Fruit fly (Drosophila melanogaster) whole organism, prepupa: ENCODE measurements around the gene SdhBL.

Experiments
- Blimp-1 ChIP-seq: fragments of 200-800 bp; sonication (Bioruptor generic); optimal IDR thresholded peaks from 3 replicates; lab custom pipeline; 2017; ENCODE audit warnings: missing biosample characterization, missing genetic modification characterization, mild to moderate bottlenecking, moderate library complexity, missing genetic modification reagents
- CG10631 ChIP-seq: fragments of 200-800 bp; sonication (Bioruptor generic); optimal IDR thresholded peaks from 2 replicates; lab custom pipeline; 2016; ENCODE audit warnings: missing biosample characterization, missing genetic modification characterization
- CG10669 ChIP-seq: fragments of 200-800 bp; sonication (Bioruptor generic); optimal IDR thresholded peaks from 3 replicates; lab custom pipeline; 2018; ENCODE audit warnings: missing biosample characterization, mild to moderate bottlenecking, missing genetic modification characterization, moderate library complexity
- CG11294 ChIP-seq: fragments of 200-800 bp; sonication (Bioruptor generic); IDR thresholded peaks from 2 replicates; pipeline ENCODE4 v1.3.6; 2022; ENCODE audit warnings: missing biosample characterization, missing genetic modification characterization
- CG11762 ChIP-seq: fragments of 200-800 bp; sonication (Bioruptor generic); optimal IDR thresholded peaks from 3 replicates; lab custom pipeline; 2016; ENCODE audit warnings: missing biosample characterization, missing genetic modification characterization; ENCODE audit not compliant: insufficient read depth
- CG11902 ChIP-seq: fragments of 200-800 bp; sonication (Bioruptor generic); optimal IDR thresholded peaks from 3 replicates; lab custom pipeline; 2016; ENCODE audit warnings: missing biosample characterization, missing genetic modification characterization
- CG16779 ChIP-seq: fragments of 200-800 bp; sonication (Bioruptor generic); optimal IDR thresholded peaks from 3 replicates; lab custom pipeline; 2017; ENCODE audit warnings: missing biosample characterization, mild to moderate bottlenecking, missing genetic modification characterization
- CG3032 ChIP-seq: fragments of 200-800 bp; optimal IDR thresholded peaks from 2 replicates; lab custom pipeline; 2019; ENCODE audit warnings: missing biosample characterization, mild to moderate bottlenecking, missing genetic modification characterization, moderate library complexity
- CG32006 ChIP-seq: fragments of 200-800 bp; sonication (Bioruptor generic); optimal IDR thresholded peaks from 3 replicates; lab custom pipeline; 2017; ENCODE audit warnings: missing biosample characterization, mild to moderate bottlenecking, missing genetic modification characterization
- CG34406 ChIP-seq: fragments of 200-800 bp; sonication (Bioruptor generic); optimal IDR thresholded peaks from 3 replicates; lab custom pipeline; 2016; ENCODE audit warnings: missing biosample characterization, missing genetic modification characterization
- CG3919 ChIP-seq: fragments of 200-800 bp; sonication (Bioruptor generic); optimal IDR thresholded peaks from 3 replicates; lab custom pipeline; 2016; ENCODE audit warnings: missing biosample characterization, missing genetic modification characterization
- CG4318 ChIP-seq: fragments of 200-800 bp; sonication (Bioruptor generic); optimal IDR thresholded peaks from 3 replicates; lab custom pipeline; 2017; ENCODE audit warnings: missing biosample characterization, mild to moderate bottlenecking, missing genetic modification characterization
- CG6163 ChIP-seq: fragments of 200-800 bp; sonication (Bioruptor generic); IDR thresholded peaks from 3 replicates; pipeline ENCODE4 v1.3.6; 2022; ENCODE audit warnings: missing biosample characterization, missing genetic modification characterization
- CG6276 ChIP-seq: fragments of 200-800 bp; sonication (Bioruptor generic); optimal IDR thresholded peaks from 2 replicates; lab custom pipeline; 2017; ENCODE audit warnings: missing biosample characterization, mild to moderate bottlenecking, missing genetic modification characterization
- CG6854 ChIP-seq: fragments of 200-800 bp; sonication (Bioruptor generic); optimal IDR thresholded peaks from 2 replicates; lab custom pipeline; 2017; ENCODE audit warnings: missing biosample characterization, mild to moderate bottlenecking, missing genetic modification characterization
- CG8319 ChIP-seq: fragments of 200-800 bp; sonication (Bioruptor generic); optimal IDR thresholded peaks from 3 replicates; lab custom pipeline; 2016; ENCODE audit warnings: missing biosample characterization, missing genetic modification characterization
- CG8632 ChIP-seq: fragments of 200-800 bp; sonication (Bioruptor generic); optimal IDR thresholded peaks from 3 replicates; lab custom pipeline; 2016; ENCODE audit warnings: missing biosample characterization, missing genetic modification characterization
- CG9139 ChIP-seq: fragments of 200-800 bp; sonication (Bioruptor generic); optimal IDR thresholded peaks from 3 replicates; lab custom pipeline; 2017; ENCODE audit warnings: missing biosample characterization, mild to moderate bottlenecking, missing genetic modification characterization
- Eip75B ChIP-seq: fragments of 200-800 bp; sonication (Bioruptor generic); optimal IDR thresholded peaks from 3 replicates; lab custom pipeline; 2016; ENCODE audit warnings: missing biosample characterization, missing genetic modification characterization
- Ets96B ChIP-seq: fragments of 200-800 bp; optimal IDR thresholded peaks from 2 replicates; lab custom pipeline; 2019; ENCODE audit warnings: missing biosample characterization, mild to moderate bottlenecking, missing genetic modification characterization, moderate library complexity
- Gug ChIP-seq: fragments of 200-800 bp; sonication (Bioruptor generic); IDR thresholded peaks from 2 replicates; pipeline ENCODE4 v1.3.6; 2022; ENCODE audit warnings: missing biosample characterization, missing genetic modification characterization
- Hr39 ChIP-seq: fragments of 200-800 bp; sonication (Bioruptor generic); optimal IDR thresholded peaks from 2 replicates; lab custom pipeline; 2016; ENCODE audit warnings: missing biosample characterization, missing genetic modification characterization
- Hr4 ChIP-seq: fragments of 200-800 bp; sonication (Bioruptor generic); optimal IDR thresholded peaks from 3 replicates; lab custom pipeline; 2016; ENCODE audit warnings: missing biosample characterization, missing genetic modification characterization
- Lpt ChIP-seq: fragments of 200-800 bp; sonication (Bioruptor generic); optimal IDR thresholded peaks from 3 replicates; lab custom pipeline; 2016; ENCODE audit warnings: missing biosample characterization, missing genetic modification characterization
- Met ChIP-seq: fragments of 200-800 bp; sonication (Bioruptor generic); optimal IDR thresholded peaks from 3 replicates; lab custom pipeline; 2016; ENCODE audit warnings: missing biosample characterization, missing genetic modification characterization
- OdsH ChIP-seq: fragments of 200-800 bp; sonication (Bioruptor generic); optimal IDR thresholded peaks from 3 replicates; lab custom pipeline; 2016; ENCODE audit warnings: missing biosample characterization, missing genetic modification characterization
- Smox ChIP-seq: fragments of 200-800 bp; sonication (Bioruptor generic); optimal IDR thresholded peaks from 3 replicates; lab custom pipeline; 2016; ENCODE audit warnings: missing biosample characterization, missing genetic modification characterization
- Sox14 ChIP-seq: fragments of 200-800 bp; sonication (Bioruptor generic); optimal IDR thresholded peaks from 3 replicates; lab custom pipeline; 2016; ENCODE audit warnings: missing biosample characterization, missing genetic modification characterization
- Sox15 ChIP-seq: fragments of 200-800 bp; sonication (Bioruptor generic); optimal IDR thresholded peaks from 3 replicates; lab custom pipeline; 2016; ENCODE audit warnings: missing biosample characterization, missing genetic modification characterization
- achi ChIP-seq: fragments of 200-800 bp; sonication (Bioruptor generic); optimal IDR thresholded peaks from 3 replicates; lab custom pipeline; 2016; ENCODE audit warnings: missing biosample characterization, missing genetic modification characterization
- cyc ChIP-seq: fragments of 200-800 bp; sonication (Bioruptor generic); optimal IDR thresholded peaks from 3 replicates; lab custom pipeline; 2016; ENCODE audit warnings: missing biosample characterization, missing genetic modification characterization
- dac ChIP-seq: fragments of 200-800 bp; sonication (Bioruptor generic); optimal IDR thresholded peaks from 2 replicates; lab custom pipeline; 2017; ENCODE audit warnings: missing biosample characterization, mild to moderate bottlenecking, missing genetic modification characterization
- dsx ChIP-seq: fragments of 200-800 bp; optimal IDR thresholded peaks from 3 replicates; lab custom pipeline; 2019; ENCODE audit warnings: missing biosample characterization, mild to moderate bottlenecking, missing genetic modification characterization, moderate library complexity; ENCODE audit not compliant: poor library complexity, severe bottlenecking
- eg ChIP-seq: fragments of 200-800 bp; sonication (Bioruptor generic); IDR thresholded peaks from 3 replicates; pipeline ENCODE4 v1.3.6; 2022; ENCODE audit warnings: missing biosample characterization, missing genetic modification characterization
- esn ChIP-seq: fragments of 200-800 bp; sonication (Bioruptor generic); optimal IDR thresholded peaks from 2 replicates; lab custom pipeline; 2016; ENCODE audit warnings: missing biosample characterization, mild to moderate bottlenecking, missing genetic modification characterization, moderate library complexity
- fd59A ChIP-seq: fragments of 200-800 bp; sonication (Bioruptor generic); optimal IDR thresholded peaks from 2 replicates; lab custom pipeline; 2017; ENCODE audit warnings: missing biosample characterization, mild to moderate bottlenecking, missing genetic modification characterization, missing genetic modification reagents
- fd85E ChIP-seq: fragments of 200-800 bp; sonication (Bioruptor generic); optimal IDR thresholded peaks from 3 replicates; lab custom pipeline; 2016; ENCODE audit warnings: missing biosample characterization, missing genetic modification characterization
- fkh ChIP-seq: fragments of 200-800 bp; sonication (Bioruptor generic); optimal IDR thresholded peaks from 3 replicates; lab custom pipeline; 2017; ENCODE audit warnings: missing biosample characterization, mild to moderate bottlenecking, missing genetic modification characterization, moderate library complexity
- lz ChIP-seq: fragments of 200-800 bp; sonication (Bioruptor generic); optimal IDR thresholded peaks from 3 replicates; lab custom pipeline; 2016; ENCODE audit warnings: missing biosample characterization, missing genetic modification characterization
- pdm3 ChIP-seq: fragments of 200-800 bp; sonication (Bioruptor generic); optimal IDR thresholded peaks from 3 replicates; lab custom pipeline; 2016; ENCODE audit warnings: missing biosample characterization, missing genetic modification characterization
- spab ChIP-seq: fragments of 200-800 bp; sonication (Bioruptor generic); optimal IDR thresholded peaks from 2 replicates; lab custom pipeline; 2017; ENCODE audit warnings: missing biosample characterization, mild to moderate bottlenecking, missing genetic modification characterization, missing genetic modification reagents
- ss ChIP-seq, 2 experiments: fragments of 200-800 bp; sonication (Bioruptor generic); optimal IDR thresholded peaks; 2 replicates in 1 of 2; 3 replicates in 1 of 2; lab custom pipeline; 2017 to 2018; ENCODE audit warnings: mild to moderate bottlenecking in 2 of 2, missing biosample characterization in 2 of 2, missing genetic modification characterization in 2 of 2, moderate library complexity in 1 of 2
- svp ChIP-seq: fragments of 200-800 bp; sonication (Bioruptor generic); peaks from one replicate; lab custom pipeline; 2016; ENCODE audit warnings: missing biosample characterization, missing genetic modification characterization
- topi ChIP-seq: fragments of 200-800 bp; sonication (Bioruptor generic); optimal IDR thresholded peaks from 3 replicates; lab custom pipeline; 2016; ENCODE audit warnings: missing biosample characterization, missing genetic modification characterization

Gene SdhBL

DNA sequence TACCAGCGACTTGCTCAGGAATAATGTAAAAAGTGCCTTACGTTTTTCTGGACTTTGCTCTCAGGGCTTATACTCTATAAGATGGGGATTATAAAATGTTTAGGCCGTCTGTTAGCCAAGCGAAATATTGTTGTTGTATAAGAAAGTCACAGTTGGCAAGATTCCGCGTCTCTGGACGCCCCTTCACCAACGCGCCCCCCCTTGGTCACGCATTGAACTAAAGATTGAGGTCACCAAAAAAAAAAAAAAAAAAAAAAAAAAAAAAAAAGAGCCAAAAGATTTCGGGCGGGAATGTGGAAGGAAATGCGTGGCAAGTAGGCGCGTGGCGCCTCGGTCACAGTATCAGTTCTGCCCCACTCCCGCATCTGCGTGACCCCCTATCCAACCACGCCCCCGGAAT is 40.6 kb downstream of the SdhBL start:
- TF ChIP-seq spab (GFP tag; lab: Kevin White, UChicago), result no peak
- TF ChIP-seq Hr39 (GFP tag; lab: Kevin White, UChicago), result no peak
- TF ChIP-seq CG32006 (GFP tag; lab: Kevin White, UChicago), result no peak
- TF ChIP-seq dac (GFP tag; lab: Kevin White, UChicago), result no peak
- TF ChIP-seq esn, result no peak
- no peak for TF ChIP-seq CG11762 (GFP tag; lab: Kevin White, UChicago)
- TF ChIP-seq Gug (GFP tag; lab: Robert Waterston, UW), result no peak
- TF ChIP-seq svp (GFP tag; lab: Kevin White, UChicago), result peak; percentile 65
- TF ChIP-seq Blimp-1, result no peak
- TF ChIP-seq Sox14, result no peak
- no peak for TF ChIP-seq achi (GFP tag; lab: Kevin White, UChicago)
- no peak for TF ChIP-seq CG3032
- TF ChIP-seq topi, result peak; percentile 0
- peak; percentile 43 for TF ChIP-seq CG8319
- no peak for TF ChIP-seq CG10669 (GFP tag; lab: Kevin White, UChicago)

DNA sequence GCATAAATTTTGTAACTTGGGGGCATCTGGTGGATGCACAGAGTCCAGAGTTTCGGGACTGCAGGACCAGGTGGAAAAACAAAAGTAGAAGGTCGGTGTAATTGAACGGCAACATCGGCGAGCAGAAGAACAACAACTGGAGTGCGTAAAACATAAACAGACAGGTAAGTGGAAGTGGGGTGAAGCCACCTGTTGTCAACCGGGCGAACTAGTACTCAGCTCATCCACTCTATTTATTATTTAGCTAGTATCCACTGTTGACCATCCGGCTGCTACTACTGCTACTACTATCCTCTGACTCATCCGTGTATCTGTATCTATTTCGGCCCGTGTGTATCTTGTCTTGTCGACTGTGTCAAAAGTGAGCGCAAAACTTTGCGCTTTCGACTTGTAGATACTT is 42.4 kb downstream of the SdhBL start:
- no peak for TF ChIP-seq svp (GFP tag; lab: Kevin White, UChicago)
- TF ChIP-seq Sox15 (GFP tag; lab: Kevin White, UChicago), result no peak
- no peak for TF ChIP-seq CG11762 (GFP tag; lab: Kevin White, UChicago)
- no peak for TF ChIP-seq fd59A (GFP tag; lab: Kevin White, UChicago)
- TF ChIP-seq achi (GFP tag; lab: Kevin White, UChicago), result no peak
- no peak for TF ChIP-seq Ets96B (tag; lab: Kevin White, UChicago)
- no peak for TF ChIP-seq pdm3 (GFP tag; lab: Kevin White, UChicago)
- no peak for TF ChIP-seq OdsH (GFP tag; lab: Kevin White, UChicago)
- no peak for TF ChIP-seq CG16779 (tag; lab: Kevin White, UChicago)
- no peak for TF ChIP-seq Lpt
- no peak for TF ChIP-seq ss (GFP tag; optimal IDR thresholded peaks at IDR 0.05; lab: Kevin White, UChicago)
- TF ChIP-seq fd85E, result no peak

DNA sequence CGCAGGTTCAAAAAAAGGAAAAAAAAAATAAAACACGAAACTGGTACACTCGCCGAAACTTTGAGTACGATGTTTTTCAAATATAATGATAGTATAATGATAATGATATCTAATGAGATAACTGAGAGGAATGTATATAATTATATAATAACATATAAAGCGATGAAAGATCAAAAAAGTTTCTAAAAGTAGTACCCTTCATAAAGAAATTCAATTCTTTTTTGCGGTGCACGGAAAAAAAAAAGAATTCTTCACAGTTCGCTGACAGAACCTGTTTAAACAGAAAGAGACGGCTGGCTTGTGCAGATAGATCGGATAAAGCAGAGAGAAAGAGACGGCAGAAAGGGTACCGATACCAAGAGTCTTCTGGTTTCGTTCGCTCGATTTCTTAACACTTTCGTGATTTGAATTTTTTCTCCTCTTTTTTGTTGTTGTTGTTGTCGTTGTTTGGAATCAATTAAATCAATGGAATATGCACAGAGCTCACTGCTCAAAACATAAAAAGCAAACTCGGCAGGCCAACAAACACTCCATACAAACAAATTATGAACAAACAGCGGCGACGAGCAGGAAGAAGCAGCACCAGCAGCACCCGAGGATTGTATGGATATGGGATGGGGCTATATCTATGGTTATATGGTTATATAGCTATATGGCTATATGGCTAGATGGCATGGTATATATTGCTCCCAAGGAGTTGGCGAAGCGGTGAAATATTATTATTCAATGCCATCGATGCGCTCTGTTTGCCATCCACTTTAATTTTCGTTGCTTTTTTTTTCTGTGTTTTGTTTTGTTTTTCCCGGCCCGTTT is 44.1 kb downstream of the SdhBL start:
- TF ChIP-seq CG11762 (GFP tag; lab: Kevin White, UChicago) (peak; percentile 55), fkh (GFP tag; lab: Kevin White, UChicago) (peak; percentile 49), Eip75B (GFP tag; lab: Kevin White, UChicago) (peak; percentile 71), CG3919 (peak; percentile 77), Blimp-1 (peak; percentile 37), CG6276 (GFP tag; lab: Kevin White, UChicago) (peak; percentile 34), CG11902 (peak; percentile 14), eg (0 out of 3 replicates have a peak, but pooled peaks have one; percentile 28), dac (GFP tag; lab: Kevin White, UChicago) (no peak), CG34406 (GFP tag; lab: Kevin White, UChicago) (peak; percentile 85), CG6854 (peak; percentile 0), CG32006 (GFP tag; lab: Kevin White, UChicago) (peak; percentile 70), CG11294 (peak; percentile 21; the same call in 1 of the 2 replicates), spab (GFP tag; lab: Kevin White, UChicago) (peak; percentile 84), CG6163 (GFP tag; lab: Robert Waterston, UW) (peak; percentile 83; the same call in 2 of the 3 replicates), CG9139 (GFP tag; lab: Kevin White, UChicago) (peak; percentile 88), dsx (GFP tag; lab: Kevin White, UChicago) (peak; percentile 91), lz (peak; percentile 59), CG10631 (GFP tag; lab: Kevin White, UChicago) (peak; percentile 87), Hr39 (GFP tag; lab: Kevin White, UChicago) (peak; percentile 8), CG4318 (GFP tag; lab: Kevin White, UChicago) (peak; percentile 32), Lpt (peak; percentile 86), Met (GFP tag; lab: Kevin White, UChicago) (peak; percentile 76), svp (GFP tag; lab: Kevin White, UChicago) (peak; percentile 82), Ets96B (tag; lab: Kevin White, UChicago) (peak; percentile 81), Hr4 (GFP tag; lab: Kevin White, UChicago) (peak; percentile 7), topi (peak; percentile 63), Smox (GFP tag; lab: Kevin White, UChicago) (peak; percentile 74), esn (peak; percentile 85), cyc (peak; percentile 53), CG8632 (peak; percentile 87), OdsH (GFP tag; lab: Kevin White, UChicago) (peak; percentile 84), fd59A (GFP tag; lab: Kevin White, UChicago) (peak; percentile 81)
